Fruit fly (Drosophila melanogaster): Measurements from ENCODE around the gene CG32086.
"Not testable (repeated sequence)": the region's sequence is repeated elsewhere in the genome, so short reads cannot be mapped to it uniquely, and the experiment has no call there.

DNA sequence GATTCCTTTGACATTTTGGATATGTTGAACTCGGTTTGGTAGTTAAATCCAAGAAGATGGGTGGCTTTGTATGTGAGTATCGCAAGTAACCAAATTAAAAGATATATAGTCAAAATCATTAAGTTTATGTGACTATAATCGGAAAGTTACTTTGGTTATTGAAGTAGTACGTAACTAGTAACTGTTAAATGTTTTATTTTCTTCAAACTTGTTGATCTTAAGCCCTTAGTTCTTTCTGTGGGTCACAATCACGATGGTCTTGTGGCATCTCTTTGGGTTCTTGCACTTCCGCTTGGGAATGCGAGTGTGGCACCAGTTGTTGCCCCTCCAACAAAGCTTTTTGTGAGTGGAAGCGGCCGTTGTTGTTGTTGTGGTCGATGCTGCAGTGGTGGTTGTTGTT, 6.9 kb downstream of the CG32086 start, which contains the start of gene CG33489:
- TF ChIP-seq bowl (GFP tag; IDR thresholded peaks at IDR 0.05); CG9609 (GFP tag; optimal IDR thresholded peaks at IDR 0.05); sim (GFP tag; IDR thresholded peaks at IDR 0.05); eyg (GFP tag; optimal IDR thresholded peaks at IDR 0.05); CG9437 (GFP tag; optimal IDR thresholded peaks at IDR 0.05); pan (optimal IDR thresholded peaks at IDR 0.05); pan (GFP tag; optimal IDR thresholded peaks at IDR 0.05 in 1 of 2, IDR thresholded peaks at IDR 0.05 in 1 of 2); CrebB (tag; optimal IDR thresholded peaks at IDR 0.05); zen2 (GFP tag; IDR thresholded peaks at IDR 0.05; ENCODE audit: partially characterized antibody); CG17186 (GFP tag; optimal IDR thresholded peaks at IDR 0.05): not testable (repeated sequence)
